Fruit fly (Drosophila melanogaster): Measurements from ENCODE around the gene dbe.

dm6 chr2L:913850-914391 lies 44.3 kb upstream of the dbe start, which contains the start of gene GluRIIC:
- TF ChIP-seq EcR (GFP tag; optimal IDR thresholded peaks at IDR 0.05): no peak
- TF ChIP-seq CG12605 (GFP tag; IDR thresholded peaks at IDR 0.05): no peak
- TF ChIP-seq CG17806 (tag; optimal IDR thresholded peaks at IDR 0.05): no peak
- TF ChIP-seq Pif1A (GFP tag; optimal IDR thresholded peaks at IDR 0.05): no peak
- TF ChIP-seq D1 (tag; optimal IDR thresholded peaks at IDR 0.05): no peak
- TF ChIP-seq Pif1B (GFP tag; optimal IDR thresholded peaks at IDR 0.05): no peak
- TF ChIP-seq fd96Ca (GFP tag; IDR thresholded peaks at IDR 0.05): no peak
- no peak for TF ChIP-seq CG32121 (GFP tag; IDR thresholded peaks at IDR 0.05)
- TF ChIP-seq CG15710 (tag; optimal IDR thresholded peaks at IDR 0.05): no peak

Data from whole organism, pupa.